Fruit fly (Drosophila melanogaster): ENCODE measurements around the gene Snap24.
A peak's percentile ranks its signal among the peaks of the same experiment; 100 is the strongest.

Snap24 gene

dm6 chr3R:9762955-9763931 lies at the start of gene Snap24, which contains the start of gene CG8478 (continued):
- no peak for TF ChIP-seq slou (GFP tag; optimal IDR thresholded peaks at IDR 0.05)
- no peak for TF ChIP-seq Hand (GFP tag; optimal IDR thresholded peaks at IDR 0.05)
- peak; percentile 31; the same call in 1 of the 2 replicates for TF ChIP-seq onecut (GFP tag; IDR thresholded peaks at IDR 0.05)
- TF ChIP-seq E2f1 (GFP tag; IDR thresholded peaks at IDR 0.05), result no peak
- peak; percentile 61 for TF ChIP-seq hb (GFP tag; IDR thresholded peaks at IDR 0.05; ENCODE audit: partially characterized antibody)
- TF ChIP-seq fu2 (GFP tag; optimal IDR thresholded peaks at IDR 0.05), result no peak
- TF ChIP-seq CG2116 (GFP tag; optimal IDR thresholded peaks at IDR 0.05), result peak; percentile 66
- TF ChIP-seq CG13287 (GFP tag; IDR thresholded peaks at IDR 0.05; ENCODE audit: partially characterized antibody), result peak; percentile 82
- peak; percentile 92 for TF ChIP-seq CG17802 (tag; optimal IDR thresholded peaks at IDR 0.05)
- no peak for TF ChIP-seq Hr39 (optimal IDR thresholded peaks at IDR 0.05)
- no peak for TF ChIP-seq Max (GFP tag; optimal IDR thresholded peaks at IDR 0.05)
- TF ChIP-seq Spps (tag; optimal IDR thresholded peaks at IDR 0.05), result no peak
- TF ChIP-seq CG11093 (GFP tag; IDR thresholded peaks at IDR 0.05), result no peak
- peak; percentile 10 for TF ChIP-seq CG9727 (GFP tag; optimal IDR thresholded peaks at IDR 0.05)
- peak; percentile 25 for TF ChIP-seq Ets97D (GFP tag; optimal IDR thresholded peaks at IDR 0.05)
- no peak for TF ChIP-seq kni (GFP tag; optimal IDR thresholded peaks at IDR 0.05)
- TF ChIP-seq CG12391 (tag; optimal IDR thresholded peaks at IDR 0.05), result peak; percentile 42
- TF ChIP-seq otp (GFP tag; IDR thresholded peaks at IDR 0.05), result no peak
- TF ChIP-seq Taf1 (GFP tag; IDR thresholded peaks at IDR 0.05), result no peak
- peak; percentile 73 for TF ChIP-seq nerfin-2 (GFP tag; IDR thresholded peaks at IDR 0.05; ENCODE audit: partially characterized antibody)
- TF ChIP-seq Dp (GFP tag; optimal IDR thresholded peaks at IDR 0.05), result peak; percentile 78
- TF ChIP-seq gfzf (GFP tag; optimal IDR thresholded peaks at IDR 0.05), result peak; percentile 55
- no peak for TF ChIP-seq fru (optimal IDR thresholded peaks at IDR 0.05)
- peak; percentile 85 for TF ChIP-seq kay (GFP tag; optimal IDR thresholded peaks at IDR 0.05)
- TF ChIP-seq Myb (GFP tag; optimal IDR thresholded peaks at IDR 0.05), result peak; percentile 75
- TF ChIP-seq yki (optimal IDR thresholded peaks at IDR 0.05), result no peak
- no peak for TF ChIP-seq CkIIα-i1 (GFP tag; IDR thresholded peaks at IDR 0.05)
- TF ChIP-seq Nf-YC (tag; optimal IDR thresholded peaks at IDR 0.05), result peak; percentile 20
- TF ChIP-seq Side (GFP tag; optimal IDR thresholded peaks at IDR 0.05), result no peak
- TF ChIP-seq pita (GFP tag; optimal IDR thresholded peaks at IDR 0.05), result peak; percentile 46
- TF ChIP-seq cato (GFP tag; optimal IDR thresholded peaks at IDR 0.05; ENCODE audit: borderline replicate concordance), result no peak
- TF ChIP-seq CG3847 (GFP tag; IDR thresholded peaks at IDR 0.05), result no peak
- TF ChIP-seq stwl (tag; optimal IDR thresholded peaks at IDR 0.05), result peak; percentile 91
- TF ChIP-seq Nf-YB (GFP tag; optimal IDR thresholded peaks at IDR 0.05), result no peak
- TF ChIP-seq Kr (GFP tag; optimal IDR thresholded peaks at IDR 0.05), result no peak
- peak; percentile 23 for TF ChIP-seq CG15514 (GFP tag; optimal IDR thresholded peaks at IDR 0.05)
- peak; percentile 17 for TF ChIP-seq CG1603 (tag; optimal IDR thresholded peaks at IDR 0.05)
- no peak for TF ChIP-seq B-H2 (GFP tag; optimal IDR thresholded peaks at IDR 0.05)
- no peak for TF ChIP-seq CG11085 (GFP tag; IDR thresholded peaks at IDR 0.05)
- TF ChIP-seq tna (GFP tag; IDR thresholded peaks at IDR 0.05; ENCODE audit: partially characterized antibody), result peak; percentile 68; the same call in 1 of the 2 replicates
- TF ChIP-seq cwo (GFP tag; optimal IDR thresholded peaks at IDR 0.05), result no peak
- peak; percentile 50 for TF ChIP-seq CG9932 (GFP tag; IDR thresholded peaks at IDR 0.05)
- TF ChIP-seq CG8281 (tag; optimal IDR thresholded peaks at IDR 0.05), result no peak
- TF ChIP-seq YL-1 (GFP tag; optimal IDR thresholded peaks at IDR 0.05), result peak; percentile 8
- TF ChIP-seq CrebB (tag; optimal IDR thresholded peaks at IDR 0.05), result no peak
- TF ChIP-seq prd (optimal IDR thresholded peaks at IDR 0.05), result no peak
- TF ChIP-seq prd (GFP tag; IDR thresholded peaks at IDR 0.05), result no peak
- TF ChIP-seq gro (GFP tag; optimal IDR thresholded peaks at IDR 0.05), result no peak
- no peak for TF ChIP-seq gsb (GFP tag; IDR thresholded peaks at IDR 0.05)

All from whole organism, embryonic.